Worm (Caenorhabditis elegans) whole organism, L4 larva: ENCODE data around the gene clec-187.

ENCODE experiments used
- F44E2.7 ChIP-seq: fragments of 200-800 bp; sonication (Bioruptor generic); IDR thresholded peaks from 2 replicates; pipeline ENCODE4 v2.1.2; 2022; ENCODE audit warnings: missing genetic modification characterization, missing compliant biosample characterization
- T20F7.1 ChIP-seq: fragments of 200-800 bp; sonication (Bioruptor generic); optimal IDR thresholded peaks from 2 replicates; lab custom pipeline; 2018; ENCODE audit warnings: mild to moderate bottlenecking, missing genetic modification characterization, missing compliant biosample characterization
- Y5F2A.4 ChIP-seq: fragments of 200-800 bp; sonication (Bioruptor generic); optimal IDR thresholded peaks from 2 replicates; lab custom pipeline; 2018; ENCODE audit warnings: mild to moderate bottlenecking, missing genetic modification characterization, missing compliant biosample characterization
- Y75B8A.6 ChIP-seq: fragments of 200-800 bp; sonication (Bioruptor generic); IDR thresholded peaks from 2 replicates; pipeline ENCODE4 v1.3.6; 2022; ENCODE audit warnings: missing genetic modification reagents, missing genetic modification characterization, missing compliant biosample characterization
- aha-1 ChIP-seq: fragments of 150-350 bp; peaks from one replicate; lab custom pipeline; 2014; ENCODE audit warnings: missing biosample characterization, missing genetic modification characterization
- ceh-32 ChIP-seq: sonication (generic microtip); optimal IDR thresholded peaks from 2 replicates; lab custom pipeline; 2016; ENCODE audit warnings: mild to moderate bottlenecking, missing genetic modification characterization, missing compliant biosample characterization; ENCODE audit not compliant: poor library complexity
- ceh-44 ChIP-seq: fragments of 200-800 bp; sonication (Bioruptor generic); IDR thresholded peaks from 2 replicates; pipeline ENCODE4 v1.3.6; 2022; ENCODE audit warnings: missing genetic modification reagents, missing genetic modification characterization, missing compliant biosample characterization
- ceh-62 ChIP-seq: sonication (generic microtip); optimal IDR thresholded peaks from 2 replicates; lab custom pipeline; 2017; ENCODE audit warnings: missing biosample characterization, missing genetic modification characterization
- cey-2 ChIP-seq: sonication (generic microtip); optimal IDR thresholded peaks from 3 replicates; lab custom pipeline; 2017; ENCODE audit warnings: missing genetic modification characterization, mild to moderate bottlenecking, missing compliant biosample characterization, antibody characterized with exemption, borderline replicate concordance; ENCODE audit not compliant: insufficient read depth
- daf-16 ChIP-seq, 3 experiments: sonication (generic microtip); optimal IDR thresholded peaks; 2 replicates each; lab custom pipeline; 2016 to 2017; ENCODE audit warnings: missing genetic modification characterization in 3 of 3, missing genetic modification reagents in 3 of 3, mild to moderate bottlenecking in 2 of 3, missing compliant biosample characterization in 2 of 3, missing biosample characterization in 1 of 3, moderate library complexity in 1 of 3
- daf-19 ChIP-seq: fragments of 200-800 bp; sonication (Bioruptor generic); conservative IDR thresholded peaks from 2 replicates; pipeline ENCODE4 v1.3.6; 2022; ENCODE audit warnings: missing genetic modification characterization, missing compliant biosample characterization
- daf-8 ChIP-seq: fragments of 200-800 bp; sonication (Bioruptor generic); IDR thresholded peaks from 2 replicates; pipeline ENCODE4 v1.3.6; 2022; ENCODE audit warnings: missing genetic modification characterization, missing compliant biosample characterization
- dmd-6 ChIP-seq: fragments of 200-800 bp; sonication (Bioruptor generic); IDR thresholded peaks from 2 replicates; pipeline ENCODE4 v1.3.6; 2022; ENCODE audit warnings: missing genetic modification reagents, missing genetic modification characterization, missing compliant biosample characterization
- dmd-8 ChIP-seq: fragments of 200-800 bp; sonication (Bioruptor generic); IDR thresholded peaks from 2 replicates; pipeline ENCODE4 v1.3.6; 2022; ENCODE audit warnings: missing genetic modification characterization, missing compliant biosample characterization
- dpl-1 ChIP-seq: fragments of 150-350 bp; optimal IDR thresholded peaks from 2 replicates; lab custom pipeline; 2014; ENCODE audit warnings: missing biosample characterization, missing genetic modification reagents, missing genetic modification characterization
- dve-1 ChIP-seq: sonication (generic microtip); optimal IDR thresholded peaks from 2 replicates; lab custom pipeline; 2017; ENCODE audit warnings: antibody characterized with exemption, mild to moderate bottlenecking, missing genetic modification characterization, missing compliant biosample characterization; ENCODE audit not compliant: insufficient read depth
- egl-27 ChIP-seq: sonication (generic microtip); optimal IDR thresholded peaks from 3 replicates; lab custom pipeline; 2017; ENCODE audit warnings: missing biosample characterization, missing genetic modification reagents, missing genetic modification characterization
- egl-43 ChIP-seq: fragments of 200-800 bp; sonication (Bioruptor generic); IDR thresholded peaks from 2 replicates; pipeline ENCODE4 v1.3.6; 2022; ENCODE audit warnings: missing genetic modification reagents, missing genetic modification characterization, missing compliant biosample characterization
- hlh-11 ChIP-seq: fragments of 200-800 bp; sonication (Bioruptor generic); optimal IDR thresholded peaks from 2 replicates; lab custom pipeline; 2018; ENCODE audit warnings: mild to moderate bottlenecking, missing genetic modification characterization, missing compliant biosample characterization
- hlh-30 ChIP-seq: sonication (generic microtip); optimal IDR thresholded peaks from 2 replicates; lab custom pipeline; 2017; ENCODE audit warnings: antibody characterized with exemption, mild to moderate bottlenecking, missing genetic modification characterization, missing compliant biosample characterization; ENCODE audit not compliant: insufficient read depth
- lin-1 ChIP-seq: fragments of 200-800 bp; sonication (Bioruptor generic); IDR thresholded peaks from 2 replicates; pipeline ENCODE4 v1.3.6; 2022; ENCODE audit warnings: missing genetic modification reagents, missing genetic modification characterization, missing compliant biosample characterization
- lin-13 ChIP-seq: fragments of 150-350 bp; optimal IDR thresholded peaks from 2 replicates; lab custom pipeline; 2014; ENCODE audit warnings: missing biosample characterization, missing genetic modification reagents, missing genetic modification characterization
- lin-15B ChIP-seq: fragments of 150-350 bp; sonication (generic microtip); optimal IDR thresholded peaks from 3 replicates; lab custom pipeline; 2014; ENCODE audit warnings: missing biosample characterization, missing genetic modification characterization
- lir-3 ChIP-seq: sonication (generic microtip); optimal IDR thresholded peaks from 2 replicates; lab custom pipeline; 2016; ENCODE audit warnings: mild to moderate bottlenecking, missing genetic modification characterization, missing compliant biosample characterization
- mep-1 ChIP-seq: fragments of 150-350 bp; sonication (generic microtip); optimal IDR thresholded peaks from 3 replicates; lab custom pipeline; 2014; ENCODE audit warnings: missing biosample characterization, missing genetic modification characterization
- mes-2 ChIP-seq: sonication (generic microtip); optimal IDR thresholded peaks from 2 replicates; lab custom pipeline; 2016; ENCODE audit warnings: missing genotype, mild to moderate bottlenecking, missing genetic modification characterization, missing compliant biosample characterization; ENCODE audit not compliant: poor library complexity, severe bottlenecking
- mxl-2 ChIP-seq: fragments of 200-800 bp; sonication (Bioruptor generic); conservative IDR thresholded peaks from 2 replicates; pipeline ENCODE4 v1.3.6; 2022; ENCODE audit warnings: missing genetic modification reagents, missing genetic modification characterization, missing compliant biosample characterization
- mxl-3 ChIP-seq: fragments of 200-800 bp; sonication (Bioruptor generic); optimal IDR thresholded peaks from 2 replicates; lab custom pipeline; 2018; ENCODE audit warnings: mild to moderate bottlenecking, missing genetic modification characterization, missing compliant biosample characterization
- nhr-102 ChIP-seq: sonication (generic microtip); optimal IDR thresholded peaks from 2 replicates; lab custom pipeline; 2016; ENCODE audit warnings: mild to moderate bottlenecking, missing genetic modification characterization, moderate library complexity, missing compliant biosample characterization
- nhr-111 ChIP-seq: fragments of 200-800 bp; sonication (Bioruptor generic); optimal IDR thresholded peaks from 2 replicates; lab custom pipeline; 2018; ENCODE audit warnings: mild to moderate bottlenecking, missing genetic modification characterization, missing compliant biosample characterization
- nhr-25 ChIP-seq: sonication (generic microtip); optimal IDR thresholded peaks from 2 replicates; lab custom pipeline; 2017; ENCODE audit warnings: missing genetic modification characterization, mild to moderate bottlenecking, missing compliant biosample characterization, antibody characterized with exemption, moderate library complexity, borderline replicate concordance; ENCODE audit not compliant: insufficient read depth
- nhr-28 ChIP-seq: fragments of 150-350 bp; optimal IDR thresholded peaks from 2 replicates; lab custom pipeline; 2014; ENCODE audit warnings: missing biosample characterization, missing genetic modification characterization
- nhr-41 ChIP-seq: fragments of 200-800 bp; sonication (Bioruptor generic); IDR thresholded peaks from 2 replicates; pipeline ENCODE4 v1.3.6; 2022; ENCODE audit warnings: missing genetic modification reagents, missing genetic modification characterization, missing compliant biosample characterization
- nhr-42 ChIP-seq: fragments of 200-800 bp; sonication (Bioruptor generic); IDR thresholded peaks from 2 replicates; pipeline ENCODE4 v1.3.6; 2022; ENCODE audit warnings: missing genetic modification characterization, missing compliant biosample characterization
- nhr-48 ChIP-seq: sonication (generic microtip); optimal IDR thresholded peaks from 2 replicates; lab custom pipeline; 2016; ENCODE audit warnings: mild to moderate bottlenecking, missing genetic modification characterization, missing compliant biosample characterization
- nhr-76 ChIP-seq: fragments of 150-350 bp; optimal IDR thresholded peaks from 2 replicates; lab custom pipeline; 2014; ENCODE audit warnings: missing biosample characterization, missing genetic modification characterization
- nhr-77 ChIP-seq: fragments of 150-350 bp; optimal IDR thresholded peaks from 2 replicates; lab custom pipeline; 2014; ENCODE audit warnings: missing biosample characterization, missing genetic modification characterization
- php-3 ChIP-seq: fragments of 200-800 bp; sonication (Bioruptor generic); IDR thresholded peaks from 2 replicates; pipeline ENCODE4 v1.3.6; 2022; ENCODE audit warnings: missing genetic modification reagents, missing genetic modification characterization, missing compliant biosample characterization
- pqm-1 ChIP-seq: sonication (generic microtip); optimal IDR thresholded peaks from 2 replicates; lab custom pipeline; 2017; ENCODE audit warnings: missing biosample characterization, missing genetic modification characterization
- saeg-2 ChIP-seq: fragments of 200-800 bp; sonication (Bioruptor generic); IDR thresholded peaks from 2 replicates; pipeline ENCODE4 v1.3.6; 2022; ENCODE audit warnings: missing genetic modification reagents, missing genetic modification characterization, missing compliant biosample characterization
- sdz-12 ChIP-seq: fragments of 200-800 bp; sonication (Bioruptor generic); optimal IDR thresholded peaks from 2 replicates; lab custom pipeline; 2018; ENCODE audit warnings: mild to moderate bottlenecking, missing genetic modification characterization, missing compliant biosample characterization
- skn-1 ChIP-seq: fragments of 150-350 bp; optimal IDR thresholded peaks from 2 replicates; lab custom pipeline; 2014; ENCODE audit warnings: missing biosample characterization, missing genetic modification characterization
- tra-1 ChIP-seq: fragments of 200-800 bp; sonication (Bioruptor generic); IDR thresholded peaks from 2 replicates; pipeline ENCODE4 v1.3.6; 2022; ENCODE audit warnings: missing genetic modification reagents, missing genetic modification characterization, missing compliant biosample characterization
- unc-62 ChIP-seq, 3 experiments: fragments of 150-350 bp in 1 of 3; sonication (generic microtip); optimal IDR thresholded peaks in 2 of 3; peaks in 1 of 3; 1 replicate in 1 of 3; 2 replicates in 2 of 3; lab custom pipeline; 2014 to 2017; ENCODE audit warnings: missing biosample characterization in 3 of 3, missing genetic modification characterization in 3 of 3, missing genetic modification reagents in 3 of 3, missing genotype in 1 of 3
- vab-7 ChIP-seq: fragments of 200-800 bp; sonication (Bioruptor generic); IDR thresholded peaks from 2 replicates; pipeline ENCODE4 v1.3.6; 2022; ENCODE audit warnings: missing genetic modification reagents, missing genetic modification characterization, missing compliant biosample characterization
- zfp-2 ChIP-seq: sonication (generic microtip); optimal IDR thresholded peaks from 2 replicates; lab custom pipeline; 2016; ENCODE audit warnings: mild to moderate bottlenecking, missing genetic modification characterization, missing compliant biosample characterization
- zip-2 ChIP-seq: fragments of 150-350 bp; optimal IDR thresholded peaks from 2 replicates; lab custom pipeline; 2014; ENCODE audit warnings: missing biosample characterization, missing genetic modification characterization

The clec-187 gene

ce11 chrIV:12890445-12890844, 19.1 kb upstream of the clec-187 start, which contains the start of gene K08D8.6:
K08D8.6 (minus strand) TSS chrIV:12890508.
- TF ChIP-seq zfp-2 (tag; lab: Kevin White, UChicago) (no peak), nhr-102 (tag; lab: Kevin White, UChicago) (peak; percentile 14), lin-13 (GFP tag; lab: Kevin White, UChicago) (no peak), lin-1 (GFP tag; lab: Robert Waterston, UW) (peak; percentile 70), pqm-1 (tag; lab: Kevin White, UChicago) (peak; percentile 88), dve-1 (tag; lab: Kevin White, UChicago) (peak; percentile 40), php-3 (GFP tag; lab: Robert Waterston, UW) (peak; percentile 88), nhr-77 (tag; lab: Kevin White, UChicago) (peak; percentile 52), hlh-11 (tag; lab: Kevin White, UChicago) (peak; percentile 62), mes-2 (tag; lab: Kevin White, UChicago) (peak; percentile 5), nhr-48 (tag; lab: Kevin White, UChicago) (peak; percentile 73), daf-16 (GFP tag; optimal IDR thresholded peaks at IDR 0.05; lab: Kevin White, UChicago) (no peak), daf-16 (tag; optimal IDR thresholded peaks at IDR 0.05; lab: Kevin White, UChicago) (peak; percentile 75), dmd-6 (GFP tag; lab: Robert Waterston, UW) (peak; percentile 94), skn-1 (tag; lab: Kevin White, UChicago) (no peak), nhr-28 (tag; lab: Kevin White, UChicago) (peak; percentile 67)

- TF ChIP-seq daf-19 (GFP tag; lab: Robert Waterston, UW) = no peak
- TF ChIP-seq ceh-32 (tag; lab: Kevin White, UChicago) = no peak
- no peak for TF ChIP-seq nhr-77 (tag; lab: Kevin White, UChicago)
- no peak for TF ChIP-seq egl-27 (tag; lab: Kevin White, UChicago)
- TF ChIP-seq dpl-1 (GFP tag; lab: Kevin White, UChicago) = no peak
- no peak for TF ChIP-seq daf-16 (GFP tag; optimal IDR thresholded peaks at IDR 0.05; lab: Kevin White, UChicago)
- TF ChIP-seq daf-16 (tag; optimal IDR thresholded peaks at IDR 0.05; lab: Kevin White, UChicago) = peak; percentile 28
- TF ChIP-seq F44E2.7 (GFP tag; lab: Robert Waterston, UW) = no peak
- TF ChIP-seq nhr-76 (tag; lab: Kevin White, UChicago) = no peak
- no peak for TF ChIP-seq vab-7 (GFP tag; lab: Robert Waterston, UW)
- TF ChIP-seq tra-1 = no peak
- TF ChIP-seq lin-15B = no peak
- no peak for TF ChIP-seq lir-3 (tag; lab: Kevin White, UChicago)
- no peak for TF ChIP-seq Y5F2A.4 (GFP tag; lab: Kevin White, UChicago)
- TF ChIP-seq Y75B8A.6 (GFP tag; lab: Robert Waterston, UW) = no peak
- no peak for TF ChIP-seq cey-2 (tag; lab: Kevin White, UChicago)
- no peak for TF ChIP-seq T20F7.1
- TF ChIP-seq saeg-2 (GFP tag; lab: Robert Waterston, UW) = no peak
- no peak for TF ChIP-seq mxl-3 (GFP tag; lab: Kevin White, UChicago)
- TF ChIP-seq php-3 (GFP tag; lab: Robert Waterston, UW) = no peak
- TF ChIP-seq hlh-30 (tag; lab: Kevin White, UChicago) = no peak
- TF ChIP-seq unc-62 (GFP tag; optimal IDR thresholded peaks at IDR 0.05 in 1 of 2; lab: Kevin White, UChicago) = peak in 1 of 2 experiments; percentile 2
- TF ChIP-seq unc-62 (tag; optimal IDR thresholded peaks at IDR 0.05; lab: Kevin White, UChicago) = no peak
- TF ChIP-seq nhr-41 (GFP tag; lab: Robert Waterston, UW) = no peak
- no peak for TF ChIP-seq nhr-42 (GFP tag; lab: Robert Waterston, UW)
- TF ChIP-seq zip-2 (tag; lab: Kevin White, UChicago) = no peak
- TF ChIP-seq mep-1 (tag; lab: Kevin White, UChicago) = no peak
- TF ChIP-seq nhr-25 = no peak
- TF ChIP-seq mxl-2 (GFP tag; lab: Robert Waterston, UW) = no peak
- peak; percentile 3 for TF ChIP-seq nhr-28 (tag; lab: Kevin White, UChicago)
- TF ChIP-seq daf-8 = no peak
- TF ChIP-seq dmd-8 (GFP tag; lab: Robert Waterston, UW) = no peak
- peak; percentile 83 for TF ChIP-seq aha-1 (tag; lab: Kevin White, UChicago)
- no peak for TF ChIP-seq sdz-12 (GFP tag; lab: Kevin White, UChicago)
- TF ChIP-seq ceh-44 (GFP tag; lab: Robert Waterston, UW) = no peak
- TF ChIP-seq ceh-62 (tag; lab: Kevin White, UChicago) = no peak
- no peak for TF ChIP-seq nhr-111 (GFP tag; lab: Kevin White, UChicago)
- TF ChIP-seq egl-43 (GFP tag; lab: Robert Waterston, UW) = no peak
Measured at ce11 chrIV:12886012-12886411, 14.7 kb upstream of the clec-187 start.
